Worm (Caenorhabditis elegans): Measurements from ENCODE around the gene srlf-32.

- no peak for TF ChIP-seq F22D6.2 (tag; optimal IDR thresholded peaks at IDR 0.05)
- no peak for TF ChIP-seq B0336.3 (GFP tag; IDR thresholded peaks at IDR 0.05)
- no peak for TF ChIP-seq madf-6 (GFP tag; IDR thresholded peaks at IDR 0.05)
- TF ChIP-seq dox-1 (GFP tag; IDR thresholded peaks at IDR 0.05), result no peak
- TF ChIP-seq B0035.1 (tag; optimal IDR thresholded peaks at IDR 0.05), result no peak
- TF ChIP-seq lsl-1 (GFP tag; optimal IDR thresholded peaks at IDR 0.05), result no peak
- TF ChIP-seq unc-62 (GFP tag; optimal IDR thresholded peaks at IDR 0.05), result no peak
- TF ChIP-seq egl-18 (GFP tag; IDR thresholded peaks at IDR 0.05), result no peak
Observed at ce11 chrIV:11903676-11904075, 22.1 kb upstream of the srlf-32 start.

Data from whole organism, young adult.